Fruit fly (Drosophila melanogaster) whole organism, wandering third instar larva: ENCODE results near the gene Rbp1-like.

Source experiments
- brk ChIP-seq: fragments of 200-800 bp; sonication (Bioruptor generic); optimal IDR thresholded peaks from 2 replicates; lab custom pipeline; 2016; ENCODE audit warnings: missing biosample characterization, mild to moderate bottlenecking, missing genetic modification characterization
- pan ChIP-seq: fragments of >200 bp; optimal IDR thresholded peaks from 2 replicates; lab custom pipeline; 2017

dm6 chrX:13345327-13345726, 39.4 kb downstream of the Rbp1-like start:
- no peak for TF ChIP-seq brk
- no peak for TF ChIP-seq pan (lab: Kevin White, UChicago)
